Worm (Caenorhabditis elegans): ENCODE results near the gene Y71G10AR.4.

DNA sequence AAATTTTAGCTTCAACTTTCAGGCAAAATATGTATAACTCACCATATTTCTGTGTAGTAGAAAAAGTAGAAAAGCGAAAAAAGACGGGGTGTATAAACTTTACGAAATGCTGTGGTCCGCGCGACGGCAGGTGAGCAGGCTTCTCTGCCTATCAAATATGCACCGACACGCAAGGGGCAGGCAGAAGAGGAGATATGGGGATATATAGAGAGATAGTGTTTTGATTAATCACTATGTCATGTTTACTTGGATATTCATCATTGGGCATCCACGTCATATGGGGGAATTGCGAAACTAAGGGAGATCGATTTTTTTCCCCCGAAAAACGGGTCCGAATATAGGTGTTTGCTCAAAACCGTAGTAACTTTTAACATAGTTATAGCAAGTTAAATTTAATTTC, 39.8 kb upstream of the Y71G10AR.4 start, which contains the start of gene gcy-37:
- TF ChIP-seq him-1 (tag; optimal IDR thresholded peaks at IDR 0.05) = no peak
- TF ChIP-seq W03F9.2 (tag; optimal IDR thresholded peaks at IDR 0.05) = no peak

Measured in whole organism, L4/young adult.